Worm (Caenorhabditis elegans) whole organism, midembryonic: ENCODE measurements around the gene F46F5.5.
"Not testable (repeated sequence)": the region's sequence is repeated elsewhere in the genome, so short reads cannot be mapped to it uniquely, and the experiment has no call there.

Source experiments
- T22C8.4 ChIP-seq: fragments of 200-800 bp; sonication (Bioruptor generic); IDR thresholded peaks from 2 replicates; pipeline ENCODE4 v1.3.6; 2022; ENCODE audit warnings: missing genetic modification characterization, missing compliant biosample characterization
- cog-1 ChIP-seq: sonication (generic microtip); optimal IDR thresholded peaks from 2 replicates; lab custom pipeline; 2016; ENCODE audit warnings: missing genetic modification characterization, missing compliant biosample characterization
- flt-1 ChIP-seq: fragments of 200-800 bp; sonication (Bioruptor generic); IDR thresholded peaks from 2 replicates; pipeline ENCODE4 v1.3.6; 2022; ENCODE audit warnings: missing genetic modification characterization, missing compliant biosample characterization
- klf-2 ChIP-seq: fragments of 200-800 bp; sonication (Bioruptor generic); conservative IDR thresholded peaks from 2 replicates; pipeline ENCODE4 v1.3.6; 2022; ENCODE audit warnings: missing genetic modification reagents, missing genetic modification characterization, missing compliant biosample characterization
- med-1 ChIP-seq: sonication (generic microtip); optimal IDR thresholded peaks from 2 replicates; lab custom pipeline; 2017; ENCODE audit warnings: missing genetic modification characterization, mild to moderate bottlenecking, missing compliant biosample characterization, antibody characterized with exemption, missing genetic modification reagents; ENCODE audit not compliant: insufficient read depth
- tab-1 ChIP-seq: fragments of 200-800 bp; sonication (Bioruptor generic); IDR thresholded peaks from 2 replicates; pipeline ENCODE4 v1.3.6; 2022; ENCODE audit warnings: missing genetic modification characterization, missing compliant biosample characterization
- ztf-23 ChIP-seq: fragments of 200-800 bp; sonication (Bioruptor generic); IDR thresholded peaks from 2 replicates; pipeline ENCODE4 v1.3.6; 2022; ENCODE audit warnings: missing genetic modification reagents, missing genetic modification characterization, missing compliant biosample characterization
- ztf-29 ChIP-seq: fragments of 200-800 bp; sonication (Bioruptor generic); IDR thresholded peaks from 2 replicates; pipeline ENCODE4 v1.3.6; 2022; ENCODE audit warnings: missing genetic modification reagents, missing genetic modification characterization, missing compliant biosample characterization

DNA sequence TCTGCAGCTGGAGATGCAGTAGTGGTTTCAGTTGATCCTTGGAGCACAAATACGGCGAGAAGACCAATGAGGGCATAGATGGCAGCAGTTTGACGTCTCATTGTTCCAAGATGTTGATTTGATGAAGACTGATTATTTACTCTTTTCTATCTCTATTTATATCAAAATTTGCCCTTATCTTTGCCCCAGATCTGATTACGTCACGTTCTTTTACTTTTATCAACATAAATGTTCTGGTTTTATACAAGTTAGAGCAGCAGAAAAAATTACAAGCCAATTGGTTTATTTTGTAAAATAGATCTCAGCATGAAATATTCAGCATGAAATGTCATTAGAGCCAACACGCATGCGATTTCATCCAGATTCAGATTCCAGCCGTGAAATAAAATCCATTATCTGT lies 9.9 kb upstream of the F46F5.5 start, which contains the start of gene msrp-4:
- TF ChIP-seq flt-1 (GFP tag; lab: Robert Waterston, UW); T22C8.4 (GFP tag; lab: Robert Waterston, UW); tab-1; klf-2; med-1 (GFP tag; lab: Kevin White, UChicago); ztf-23; ztf-29 (GFP tag; lab: Robert Waterston, UW); cog-1 (tag; lab: Kevin White, UChicago): not testable (repeated sequence)
